Fruit fly (Drosophila melanogaster) Kc167 (cell line): ENCODE measurements around the gene CG7276.

Experiments used
- Sin3A ChIP-seq: fragments of >200 bp; optimal IDR thresholded peaks from 2 replicates; lab custom pipeline; 2018; ENCODE audit warnings: missing external identifiers
- insv ChIP-seq: fragments of >200 bp; optimal IDR thresholded peaks from 3 replicates; lab custom pipeline; 2018; ENCODE audit warnings: missing external identifiers
- ttk ChIP-seq: sonication (Bioruptor generic); optimal IDR thresholded peaks from 2 replicates; lab custom pipeline; 2017; ENCODE audit warnings: missing external identifiers

DNA sequence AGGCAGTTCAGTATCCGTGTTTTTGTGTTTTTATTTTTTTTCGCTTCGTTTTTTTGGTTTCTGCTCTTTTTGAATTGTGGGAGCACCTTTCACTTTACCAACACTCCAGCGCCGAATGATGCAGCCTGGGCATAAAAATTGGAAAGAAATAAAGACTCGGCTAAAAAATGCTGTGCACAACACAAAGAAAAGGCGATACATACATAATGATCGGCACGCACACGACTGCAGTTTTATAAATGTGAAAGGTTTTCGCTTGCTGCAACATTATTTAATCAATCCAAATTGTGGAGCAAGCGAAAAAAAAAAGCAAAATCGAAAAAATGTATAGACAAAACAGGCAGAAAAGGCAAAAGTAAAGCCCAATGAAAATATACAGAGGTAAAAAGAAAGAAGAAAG lies 45.0 kb downstream of the CG7276 start:
- TF ChIP-seq Sin3A (lab: Kevin White, UChicago) (no peak), insv (lab: Kevin White, UChicago) (no peak), ttk (lab: Kevin White, UChicago) (no peak)
